Worm (Caenorhabditis elegans) whole organism, L4 larva: ENCODE results near the gene VW02B12L.2.
A peak's percentile ranks its signal among the peaks of the same experiment; 100 is the strongest.

Experiments used
- F49E8.2 ChIP-seq: sonication (generic microtip); optimal IDR thresholded peaks from 2 replicates; lab custom pipeline; 2016; ENCODE audit warnings: missing compliant biosample characterization, mild to moderate bottlenecking, missing genetic modification characterization, borderline replicate concordance
- Y5F2A.4 ChIP-seq: fragments of 200-800 bp; sonication (Bioruptor generic); optimal IDR thresholded peaks from 2 replicates; lab custom pipeline; 2018; ENCODE audit warnings: mild to moderate bottlenecking, missing genetic modification characterization, missing compliant biosample characterization
- ZK337.2 ChIP-seq: fragments of 200-800 bp; sonication (Bioruptor generic); IDR thresholded peaks from 2 replicates; pipeline ENCODE4 v1.3.6; 2022; ENCODE audit warnings: missing genetic modification reagents, missing genetic modification characterization, missing compliant biosample characterization
- aha-1 ChIP-seq: fragments of 150-350 bp; peaks from one replicate; lab custom pipeline; 2014; ENCODE audit warnings: missing biosample characterization, missing genetic modification characterization
- ama-1 ChIP-seq: fragments of 150-350 bp; optimal IDR thresholded peaks from 2 replicates; lab custom pipeline; 2014; ENCODE audit warnings: inconsistent platforms, mixed read lengths
- attf-4 ChIP-seq: sonication (generic microtip); optimal IDR thresholded peaks from 3 replicates; lab custom pipeline; 2017; ENCODE audit warnings: missing biosample characterization, missing genetic modification characterization
- ceh-28 ChIP-seq: fragments of 150-350 bp; optimal IDR thresholded peaks from 2 replicates; lab custom pipeline; 2014; ENCODE audit warnings: missing biosample characterization, missing genetic modification reagents, missing genetic modification characterization
- ceh-32 ChIP-seq: sonication (generic microtip); optimal IDR thresholded peaks from 2 replicates; lab custom pipeline; 2016; ENCODE audit warnings: mild to moderate bottlenecking, missing genetic modification characterization, missing compliant biosample characterization; ENCODE audit not compliant: poor library complexity
- daf-16 ChIP-seq, 3 experiments: sonication (generic microtip); optimal IDR thresholded peaks; 2 replicates each; lab custom pipeline; 2016 to 2017; ENCODE audit warnings: missing genetic modification characterization in 3 of 3, missing genetic modification reagents in 3 of 3, mild to moderate bottlenecking in 2 of 3, missing compliant biosample characterization in 2 of 3, missing biosample characterization in 1 of 3, moderate library complexity in 1 of 3
- dmd-6 ChIP-seq: fragments of 200-800 bp; sonication (Bioruptor generic); IDR thresholded peaks from 2 replicates; pipeline ENCODE4 v1.3.6; 2022; ENCODE audit warnings: missing genetic modification reagents, missing genetic modification characterization, missing compliant biosample characterization
- dpl-1 ChIP-seq: fragments of 150-350 bp; optimal IDR thresholded peaks from 2 replicates; lab custom pipeline; 2014; ENCODE audit warnings: missing biosample characterization, missing genetic modification reagents, missing genetic modification characterization
- dve-1 ChIP-seq: sonication (generic microtip); optimal IDR thresholded peaks from 2 replicates; lab custom pipeline; 2017; ENCODE audit warnings: antibody characterized with exemption, mild to moderate bottlenecking, missing genetic modification characterization, missing compliant biosample characterization; ENCODE audit not compliant: insufficient read depth
- egl-27 ChIP-seq: sonication (generic microtip); optimal IDR thresholded peaks from 3 replicates; lab custom pipeline; 2017; ENCODE audit warnings: missing biosample characterization, missing genetic modification reagents, missing genetic modification characterization
- egl-43 ChIP-seq: fragments of 200-800 bp; sonication (Bioruptor generic); IDR thresholded peaks from 2 replicates; pipeline ENCODE4 v1.3.6; 2022; ENCODE audit warnings: missing genetic modification reagents, missing genetic modification characterization, missing compliant biosample characterization
- fkh-10 ChIP-seq: fragments of 150-350 bp; optimal IDR thresholded peaks from 2 replicates; lab custom pipeline; 2014; ENCODE audit warnings: missing biosample characterization, missing genetic modification reagents, missing genetic modification characterization
- gei-8 ChIP-seq: fragments of 200-800 bp; sonication (Bioruptor generic); optimal IDR thresholded peaks from 2 replicates; lab custom pipeline; 2018; ENCODE audit warnings: mild to moderate bottlenecking, missing genetic modification characterization, missing compliant biosample characterization
- hlh-11 ChIP-seq: fragments of 200-800 bp; sonication (Bioruptor generic); optimal IDR thresholded peaks from 2 replicates; lab custom pipeline; 2018; ENCODE audit warnings: mild to moderate bottlenecking, missing genetic modification characterization, missing compliant biosample characterization
- jun-1 ChIP-seq: fragments of 150-350 bp; optimal IDR thresholded peaks from 2 replicates; lab custom pipeline; 2014; ENCODE audit warnings: missing biosample characterization, missing genetic modification reagents, missing genetic modification characterization
- mdl-1 ChIP-seq, 2 experiments: fragments of 150-350 bp in 1 of 2; sonication (generic microtip) in 1 of 2; optimal IDR thresholded peaks; 2 replicates each; lab custom pipeline; 2014 to 2017; ENCODE audit warnings: missing biosample characterization in 2 of 2, missing genetic modification characterization in 2 of 2
- mxl-3 ChIP-seq: fragments of 200-800 bp; sonication (Bioruptor generic); optimal IDR thresholded peaks from 2 replicates; lab custom pipeline; 2018; ENCODE audit warnings: mild to moderate bottlenecking, missing genetic modification characterization, missing compliant biosample characterization
- nhr-10 ChIP-seq: fragments of 150-350 bp; optimal IDR thresholded peaks from 2 replicates; lab custom pipeline; 2014; ENCODE audit warnings: missing biosample characterization, missing genetic modification characterization
- nhr-111 ChIP-seq: fragments of 200-800 bp; sonication (Bioruptor generic); optimal IDR thresholded peaks from 2 replicates; lab custom pipeline; 2018; ENCODE audit warnings: mild to moderate bottlenecking, missing genetic modification characterization, missing compliant biosample characterization
- nhr-28 ChIP-seq: fragments of 150-350 bp; optimal IDR thresholded peaks from 2 replicates; lab custom pipeline; 2014; ENCODE audit warnings: missing biosample characterization, missing genetic modification characterization
- nhr-48 ChIP-seq: sonication (generic microtip); optimal IDR thresholded peaks from 2 replicates; lab custom pipeline; 2016; ENCODE audit warnings: mild to moderate bottlenecking, missing genetic modification characterization, missing compliant biosample characterization
- pqm-1 ChIP-seq: sonication (generic microtip); optimal IDR thresholded peaks from 2 replicates; lab custom pipeline; 2017; ENCODE audit warnings: missing biosample characterization, missing genetic modification characterization
- set-16 ChIP-seq: fragments of 200-800 bp; sonication (Bioruptor generic); IDR thresholded peaks from 2 replicates; pipeline ENCODE4 v1.3.6; 2022; ENCODE audit warnings: missing genetic modification reagents, missing genetic modification characterization, missing compliant biosample characterization
- tag-97 ChIP-seq: fragments of 200-800 bp; sonication (Bioruptor generic); IDR thresholded peaks from 2 replicates; pipeline ENCODE4 v1.3.6; 2022; ENCODE audit warnings: missing genetic modification characterization, missing compliant biosample characterization
- unc-62 ChIP-seq, 3 experiments: fragments of 150-350 bp in 1 of 3; sonication (generic microtip); optimal IDR thresholded peaks in 2 of 3; peaks in 1 of 3; 1 replicate in 1 of 3; 2 replicates in 2 of 3; lab custom pipeline; 2014 to 2017; ENCODE audit warnings: missing biosample characterization in 3 of 3, missing genetic modification characterization in 3 of 3, missing genetic modification reagents in 3 of 3, missing genotype in 1 of 3
- ztf-7 ChIP-seq: fragments of 150-350 bp; optimal IDR thresholded peaks from 2 replicates; lab custom pipeline; 2014; ENCODE audit warnings: missing biosample characterization, missing genetic modification characterization

The VW02B12L.2 gene

DNA sequence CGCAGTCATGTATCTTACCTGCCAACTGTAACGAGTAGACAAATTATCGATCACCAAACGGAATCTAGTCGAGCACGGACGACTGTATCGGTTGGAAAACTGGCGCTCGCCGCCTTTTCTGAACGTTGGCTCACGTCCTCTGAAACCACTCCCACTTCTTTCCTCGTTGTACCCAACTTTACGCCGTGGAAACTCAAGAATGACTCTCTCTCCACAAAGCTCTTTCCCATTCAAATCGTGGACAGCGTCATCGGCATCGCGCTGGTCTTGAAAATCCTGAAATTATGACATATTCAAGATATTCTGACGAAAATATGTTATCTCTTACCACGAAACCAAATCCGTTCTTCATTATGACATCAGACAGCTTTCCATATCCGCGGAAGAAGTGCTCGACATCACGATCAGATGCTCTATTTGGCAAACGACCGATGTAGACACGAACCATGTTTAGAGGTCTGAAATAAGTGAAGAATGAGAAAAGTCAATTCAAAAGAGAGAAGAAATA is 12.4 kb upstream of the VW02B12L.2 start, which contains the start of gene rsp-2:
TSS of gene rsp-2 (minus strand) at position 458 of the 508 bp plus-strand sequence.
- TF ChIP-seq aha-1 (tag; lab: Kevin White, UChicago) (peak; percentile 93), unc-62 (GFP tag; optimal IDR thresholded peaks at IDR 0.05 in 1 of 2; lab: Kevin White, UChicago) (peak in 1 of 2 experiments; percentile 28), unc-62 (tag; optimal IDR thresholded peaks at IDR 0.05; lab: Kevin White, UChicago) (no peak), F49E8.2 (no peak), egl-43 (0 out of 2 replicates have a peak, but pooled peaks have one; percentile 5), pqm-1 (tag; lab: Kevin White, UChicago) (no peak)

DNA sequence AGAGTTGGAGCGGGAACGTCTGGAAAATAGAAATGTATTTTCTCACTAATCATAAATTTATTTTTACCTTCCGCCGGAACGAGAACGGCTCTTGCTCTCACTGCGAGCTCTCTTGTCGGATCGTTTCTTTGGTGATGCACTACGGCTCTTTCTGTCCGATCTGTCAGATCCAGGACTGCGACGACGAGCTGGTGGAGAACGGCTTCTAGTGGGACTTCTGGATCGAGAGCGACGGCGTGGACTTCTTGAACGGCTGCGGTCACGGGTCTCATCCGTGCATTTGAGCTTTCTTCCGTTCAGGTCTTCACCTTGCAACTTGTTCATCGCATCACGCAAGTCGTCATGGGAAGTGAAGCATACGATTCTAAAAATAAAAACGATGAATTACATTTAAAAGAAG is 11.6 kb upstream of the VW02B12L.2 start:
- peak; percentile 74 for TF ChIP-seq set-16 (GFP tag; lab: Robert Waterston, UW)
- no peak for TF ChIP-seq gei-8 (GFP tag; lab: Kevin White, UChicago)
- no peak for TF ChIP-seq ceh-32 (tag; lab: Kevin White, UChicago)
- no peak for TF ChIP-seq dve-1 (tag; lab: Kevin White, UChicago)
- TF ChIP-seq egl-43, result 0 out of 2 replicates have a peak, but pooled peaks have one; percentile 43
- TF ChIP-seq, all 104 proteins: peak for 2

DNA sequence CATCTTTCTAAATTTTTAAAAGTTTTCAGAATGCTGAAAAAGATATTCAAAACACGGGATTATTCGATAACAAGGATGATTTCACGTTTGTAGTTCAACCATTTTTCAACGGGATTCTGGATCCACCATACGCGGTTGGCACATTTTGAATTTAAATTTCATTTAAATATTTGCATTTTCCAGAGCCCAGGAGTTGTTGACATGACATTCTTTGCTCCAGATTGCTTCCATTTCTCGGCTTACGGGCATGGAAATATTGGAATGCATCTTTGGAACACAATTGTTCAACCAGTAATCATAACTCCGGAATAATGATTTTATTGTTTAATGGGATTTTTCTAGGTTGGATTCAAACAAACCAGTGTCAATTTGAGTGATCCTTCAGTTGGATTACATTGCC is 10.8 kb upstream of the VW02B12L.2 start:
- TF ChIP-seq ZK337.2 (no peak), ztf-7 (tag; lab: Kevin White, UChicago) (no peak), dpl-1 (GFP tag; lab: Kevin White, UChicago) (no peak), Y5F2A.4 (GFP tag; lab: Kevin White, UChicago) (no peak), fkh-10 (GFP tag; lab: Kevin White, UChicago) (no peak), nhr-10 (tag; lab: Kevin White, UChicago) (no peak), nhr-48 (no peak), nhr-111 (no peak), aha-1 (tag; lab: Kevin White, UChicago) (peak; percentile 4), unc-62 (GFP tag; optimal IDR thresholded peaks at IDR 0.05 in 1 of 2; lab: Kevin White, UChicago) (peak in 1 of 2 experiments; percentile 94), unc-62 (tag; optimal IDR thresholded peaks at IDR 0.05; lab: Kevin White, UChicago) (no peak), jun-1 (tag; lab: Kevin White, UChicago) (no peak), ceh-32 (tag; lab: Kevin White, UChicago) (no peak), egl-27 (tag; lab: Kevin White, UChicago) (no peak), dmd-6 (GFP tag; lab: Robert Waterston, UW) (no peak), ama-1 (lab: Kevin White, UChicago) (no peak), mdl-1 (tag; optimal IDR thresholded peaks at IDR 0.05; lab: Kevin White, UChicago) (no peak), attf-4 (tag; lab: Kevin White, UChicago) (no peak)

DNA sequence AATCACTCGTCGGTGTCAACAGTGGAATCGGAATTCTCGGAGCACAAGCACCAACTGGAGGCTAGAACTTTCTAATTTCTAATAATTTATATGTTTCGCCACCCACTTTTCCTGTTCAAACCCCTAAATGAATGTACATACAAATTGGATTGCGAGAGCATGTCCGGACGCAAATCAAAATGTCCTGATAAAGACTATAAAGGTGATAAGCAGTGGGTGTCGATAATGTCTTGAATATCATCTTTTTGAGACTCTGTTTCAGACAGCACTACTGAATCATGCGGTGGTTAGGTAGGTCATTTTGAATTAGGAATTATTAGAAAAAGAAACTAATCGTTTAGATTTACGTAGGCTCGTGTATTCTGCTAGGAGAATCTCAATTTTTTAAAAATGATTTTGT is 8.6 kb upstream of the VW02B12L.2 start, which contains the start of gene W02B12.1:
TSS of gene W02B12.1 (plus strand) at position 269 of the 400 bp plus-strand sequence.
- TF ChIP-seq nhr-28 (tag; lab: Kevin White, UChicago), result peak; percentile 38
- TF ChIP-seq pqm-1 (tag; lab: Kevin White, UChicago), result peak; percentile 78
- TF ChIP-seq daf-16 (GFP tag; optimal IDR thresholded peaks at IDR 0.05; lab: Kevin White, UChicago), result no peak
- TF ChIP-seq daf-16 (tag; optimal IDR thresholded peaks at IDR 0.05; lab: Kevin White, UChicago), result no peak
- TF ChIP-seq aha-1 (tag; lab: Kevin White, UChicago), result peak; percentile 70
- TF ChIP-seq dmd-6 (GFP tag; lab: Robert Waterston, UW), result peak; percentile 30; the same call in 1 of the 2 replicates
- TF ChIP-seq hlh-11 (tag; lab: Kevin White, UChicago), result peak; percentile 40
- TF ChIP-seq mxl-3, result peak; percentile 6
- no peak for TF ChIP-seq tag-97
- peak; percentile 41 for TF ChIP-seq dve-1 (tag; lab: Kevin White, UChicago)

DNA sequence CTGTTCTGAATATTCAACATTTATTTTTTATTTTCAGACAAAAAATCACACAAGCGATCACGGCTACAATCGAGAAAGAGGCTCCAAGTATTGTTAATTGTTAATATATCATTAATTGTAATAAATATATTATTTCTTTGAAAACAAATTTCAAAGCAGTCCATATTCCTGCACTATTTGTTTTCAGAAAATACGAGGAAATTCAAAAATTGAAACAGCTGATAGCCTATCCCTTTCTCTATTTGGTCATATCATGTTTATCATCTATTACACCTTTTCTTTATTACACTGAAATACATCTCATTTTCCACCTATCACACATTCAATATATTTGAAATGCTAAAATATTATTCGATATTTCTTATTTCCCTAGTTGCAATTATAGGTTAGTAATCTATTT is 4.8 kb upstream of the VW02B12L.2 start, which contains the start of gene W02B12.13:
TSS of gene W02B12.13 (plus strand) at position 301 of the 400 bp plus-strand sequence.
- TF ChIP-seq ceh-28 (tag; lab: Kevin White, UChicago), result no peak
